Worm (Caenorhabditis elegans): ENCODE measurements around the gene oig-5.

Gene oig-5

DNA sequence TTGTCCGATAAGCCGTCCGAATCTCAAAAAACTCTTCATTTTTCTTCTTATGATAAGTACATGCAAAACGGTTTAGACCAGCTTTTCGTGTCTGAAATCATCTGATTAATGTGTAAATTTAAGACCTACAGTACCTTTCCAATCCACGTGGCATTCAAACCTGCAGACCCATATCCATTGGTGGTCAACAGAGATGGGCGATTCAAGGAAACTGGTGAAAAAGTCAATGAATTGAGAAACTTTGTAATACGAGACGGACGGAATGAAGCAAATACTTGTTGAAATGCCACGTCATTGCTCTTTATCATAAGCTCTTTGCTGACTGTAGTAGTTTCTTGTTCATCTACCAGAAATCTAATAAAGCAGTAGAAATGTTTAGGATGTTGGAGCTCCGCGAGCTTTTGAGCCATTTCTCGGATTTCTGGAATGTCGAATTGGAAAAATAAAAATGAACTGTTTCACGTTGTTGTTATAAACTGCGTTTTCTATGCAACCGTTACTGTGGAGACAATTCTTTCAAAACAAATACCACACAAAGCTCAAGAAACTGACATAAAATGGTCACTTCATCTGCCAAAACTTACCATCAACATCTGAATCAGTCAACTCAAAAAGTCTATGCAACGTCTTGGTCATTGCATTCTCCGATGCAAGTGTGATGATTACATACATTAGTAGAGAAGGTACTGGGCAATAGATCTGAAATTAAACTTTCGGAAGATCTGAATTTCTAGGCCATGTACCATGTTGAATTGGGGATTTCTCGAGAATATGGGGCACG, 42.9 kb upstream of the oig-5 start:
- TF ChIP-seq ama-1 (optimal IDR thresholded peaks at IDR 0.05) (peak; percentile 68), nhr-67 (tag; optimal IDR thresholded peaks at IDR 0.05) (no peak), ztf-4 (tag; optimal IDR thresholded peaks at IDR 0.05) (no peak), elt-1 (tag; optimal IDR thresholded peaks at IDR 0.05) (no peak), zag-1 (tag; optimal IDR thresholded peaks at IDR 0.05) (no peak), ztf-11 (tag; optimal IDR thresholded peaks at IDR 0.05) (no peak), eor-1 (tag; optimal IDR thresholded peaks at IDR 0.05) (no peak), elt-2 (tag; optimal IDR thresholded peaks at IDR 0.05) (no peak)

DNA sequence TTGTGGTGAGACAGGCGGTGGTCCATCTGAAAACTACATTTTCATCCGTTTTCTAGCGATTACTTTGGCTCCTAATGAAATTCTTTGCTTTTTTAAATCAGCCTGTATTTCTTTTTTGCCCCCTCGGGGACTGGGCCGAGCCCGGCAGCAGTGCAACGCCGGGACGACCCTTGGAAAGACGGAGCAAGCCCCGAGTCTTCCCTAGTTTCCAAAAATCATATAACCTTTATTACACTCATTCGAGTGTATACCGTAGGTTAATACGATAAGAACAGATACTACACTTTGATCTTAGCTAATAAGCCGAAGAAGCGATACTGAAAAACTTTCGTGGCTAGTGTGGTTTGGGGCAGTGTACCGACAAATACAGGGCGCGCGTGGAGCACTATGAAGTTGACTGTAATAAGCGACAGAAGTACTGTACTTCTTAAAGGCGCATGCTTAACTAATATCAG, 42.3 kb upstream of the oig-5 start:
- TF ChIP-seq snpc-4 (tag; optimal IDR thresholded peaks at IDR 0.05) (peak; percentile 82), hmg-11 (tag; optimal IDR thresholded peaks at IDR 0.05) (no peak), nhr-76 (tag; optimal IDR thresholded peaks at IDR 0.05) (no peak), ceh-82 (tag; optimal IDR thresholded peaks at IDR 0.05) (no peak), nhr-67 (tag; optimal IDR thresholded peaks at IDR 0.05) (no peak), nhr-43 (tag; optimal IDR thresholded peaks at IDR 0.05; ENCODE audit: poor library complexity, severe bottlenecking) (peak; percentile 29), ZK546.5 (tag; optimal IDR thresholded peaks at IDR 0.05) (no peak)

DNA sequence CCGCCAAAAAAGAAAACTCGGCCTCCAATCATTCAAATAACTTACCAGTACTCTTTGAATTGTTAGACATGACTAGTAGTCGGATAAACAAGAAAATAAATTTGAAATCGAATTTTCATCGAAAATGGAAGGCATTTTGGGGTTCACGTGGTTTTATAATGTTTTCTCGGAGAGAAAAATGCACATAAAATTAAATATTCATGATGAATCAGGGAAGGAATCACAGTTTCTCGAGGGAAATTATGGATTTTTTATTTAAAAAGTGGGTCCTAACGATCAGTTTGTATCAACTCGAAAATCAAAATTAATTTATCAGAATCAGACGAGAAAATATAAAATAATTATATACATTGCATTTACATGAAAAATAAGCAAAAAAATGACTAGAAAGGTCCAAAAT, 41.7 kb upstream of the oig-5 start, which contains the start of gene Y57G11C.5:
Gene Y57G11C.5, minus strand, starts transcription at position 101 of the 400 bp plus-strand sequence.
- no peak for TF ChIP-seq mml-1 (tag; optimal IDR thresholded peaks at IDR 0.05)

DNA sequence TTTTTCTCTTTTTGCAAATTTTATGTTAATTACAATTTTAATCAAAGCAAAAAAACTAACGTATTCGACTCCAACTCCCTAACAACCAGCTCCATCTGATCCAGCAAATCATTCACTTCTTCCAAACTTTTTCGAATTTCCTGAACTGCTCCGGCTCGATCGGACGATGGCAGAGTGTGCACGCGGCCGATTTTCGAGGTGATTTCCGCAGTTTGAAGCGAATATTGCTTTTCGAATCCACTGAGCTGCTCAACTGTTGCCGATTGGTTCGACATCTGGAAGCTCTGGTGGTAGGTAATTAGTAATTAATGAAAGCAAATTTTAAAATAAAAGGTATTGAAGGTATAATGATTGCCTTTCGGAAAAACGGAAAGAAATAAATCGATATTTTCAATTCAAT, 40.6 kb upstream of the oig-5 start, which contains the start of gene vti-1:
Gene vti-1, minus strand, starts transcription at position 284 of the 400 bp plus-strand sequence.
- TF ChIP-seq lin-15B (tag; optimal IDR thresholded peaks at IDR 0.05): no peak
- TF ChIP-seq egl-5 (tag; optimal IDR thresholded peaks at IDR 0.05): no peak
- TF ChIP-seq ama-1 (optimal IDR thresholded peaks at IDR 0.05): peak; percentile 7

DNA sequence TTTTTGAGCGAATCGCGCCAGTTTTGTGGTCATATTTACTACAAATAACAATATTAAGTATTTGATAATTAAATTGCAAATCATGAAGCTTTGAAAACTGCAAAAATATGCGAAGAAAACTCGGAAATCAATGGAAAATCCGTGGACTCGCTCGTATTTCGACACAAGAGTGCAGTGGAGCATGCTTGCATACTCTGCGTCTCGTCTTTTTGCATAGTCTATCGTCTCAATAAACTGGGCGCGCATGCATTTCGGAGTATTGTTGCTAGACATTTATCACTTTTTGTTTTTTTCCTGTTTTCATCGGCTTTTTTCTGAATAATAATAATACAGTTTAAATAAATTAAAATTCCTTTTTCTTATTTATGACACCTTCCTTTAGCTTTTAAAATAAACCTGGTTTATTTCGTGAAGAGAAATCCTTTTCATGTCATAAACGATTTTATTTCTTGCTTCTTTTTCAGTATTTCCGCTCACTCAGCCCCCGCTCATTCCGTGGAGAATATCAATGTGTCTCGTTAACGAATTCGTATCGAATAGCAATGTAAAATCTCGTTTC, 39.2 kb upstream of the oig-5 start, which contains the start of the genes mrps-7 and Y57G11C.3:
Gene mrps-7, minus strand, starts transcription at position 38 of the 559 bp plus-strand sequence.
Gene Y57G11C.3, plus strand, starts transcription at position 509 of the 559 bp plus-strand sequence.
- TF ChIP-seq lsy-12 (tag; optimal IDR thresholded peaks at IDR 0.05) (peak; percentile 82), snpc-4 (tag; optimal IDR thresholded peaks at IDR 0.05) (peak; percentile 84), ceh-82 (tag; optimal IDR thresholded peaks at IDR 0.05) (peak; percentile 84), zag-1 (tag; optimal IDR thresholded peaks at IDR 0.05) (no peak), nhr-237 (tag; optimal IDR thresholded peaks at IDR 0.05) (no peak), unc-62 (GFP tag; optimal IDR thresholded peaks at IDR 0.05) (peak; percentile 62), fos-1 (tag; optimal IDR thresholded peaks at IDR 0.05) (no peak), nhr-77 (tag; optimal IDR thresholded peaks at IDR 0.05) (peak; percentile 59), nfya-1 (tag; optimal IDR thresholded peaks at IDR 0.05; ENCODE audit: insufficient read depth) (peak; percentile 94), nhr-67 (tag; optimal IDR thresholded peaks at IDR 0.05) (no peak), nhr-23 (tag; optimal IDR thresholded peaks at IDR 0.05) (peak; percentile 94), aly-2 (tag; optimal IDR thresholded peaks at IDR 0.05) (peak; percentile 12), fkh-10 (GFP tag; optimal IDR thresholded peaks at IDR 0.05) (peak; percentile 45), fkh-2 (tag; optimal IDR thresholded peaks at IDR 0.05) (no peak), egl-5 (tag; optimal IDR thresholded peaks at IDR 0.05) (peak; percentile 95), elt-2 (tag; optimal IDR thresholded peaks at IDR 0.05) (peak; percentile 60), pha-4 (tag; optimal IDR thresholded peaks at IDR 0.05) (peak; percentile 96), skn-1 (tag; optimal IDR thresholded peaks at IDR 0.05) (peak; percentile 93), elt-1 (tag; optimal IDR thresholded peaks at IDR 0.05) (peak; percentile 68), nhr-11 (tag; optimal IDR thresholded peaks at IDR 0.05) (peak; percentile 68), ZK546.5 (tag; optimal IDR thresholded peaks at IDR 0.05) (peak; percentile 7), R02D3.7 (tag; optimal IDR thresholded peaks at IDR 0.05) (peak; percentile 98), ama-1 (optimal IDR thresholded peaks at IDR 0.05) (peak; percentile 64), egl-27 (tag; optimal IDR thresholded peaks at IDR 0.05) (peak; percentile 15), lin-15B (tag; optimal IDR thresholded peaks at IDR 0.05) (peak; percentile 98), nhr-25 (tag; optimal IDR thresholded peaks at IDR 0.05) (peak; percentile 93), ceh-28 (tag; optimal IDR thresholded peaks at IDR 0.05) (peak; percentile 80), elt-3 (tag; optimal IDR thresholded peaks at IDR 0.05) (no peak), tbx-2 (tag; optimal IDR thresholded peaks at IDR 0.05) (peak; percentile 60), nhr-43 (tag; optimal IDR thresholded peaks at IDR 0.05; ENCODE audit: poor library complexity, severe bottlenecking) (peak; percentile 86), eor-1 (tag; optimal IDR thresholded peaks at IDR 0.05) (peak in 1 of 2 experiments; percentile 38), hmg-11 (tag; optimal IDR thresholded peaks at IDR 0.05) (peak; percentile 82), nhr-76 (tag; optimal IDR thresholded peaks at IDR 0.05) (no peak), ztf-4 (tag; optimal IDR thresholded peaks at IDR 0.05) (peak; percentile 1), pqm-1 (tag; optimal IDR thresholded peaks at IDR 0.05) (peak; percentile 88), mml-1 (tag; optimal IDR thresholded peaks at IDR 0.05) (no peak), jun-1 (tag; optimal IDR thresholded peaks at IDR 0.05) (peak; percentile 72), nhr-12 (tag; optimal IDR thresholded peaks at IDR 0.05) (no peak), lin-39 (tag; optimal IDR thresholded peaks at IDR 0.05) (peak; percentile 87)
